Worm (Caenorhabditis elegans): ENCODE data around the gene unc-112.

DNA sequence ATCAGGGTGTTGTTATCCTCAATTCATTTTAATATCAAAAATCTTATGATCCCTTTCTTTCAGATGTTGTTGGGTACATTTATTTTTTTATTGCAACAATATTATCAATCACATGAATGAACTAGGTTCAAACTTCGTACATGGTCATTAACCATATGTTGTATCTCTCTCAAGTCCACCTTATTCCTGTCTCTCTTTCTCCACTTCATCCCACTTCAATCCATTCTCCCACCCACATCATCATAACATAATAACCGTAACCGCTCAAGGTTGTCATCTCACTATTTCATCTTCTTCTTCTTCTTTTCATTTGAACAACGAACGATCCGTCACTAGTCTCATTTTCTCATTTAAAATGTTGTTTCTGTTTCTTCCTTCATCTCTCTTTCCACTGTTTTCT, 29.0 kb upstream of the unc-112 start:
- TF ChIP-seq nhr-28 (tag; optimal IDR thresholded peaks at IDR 0.05) = no peak
- TF ChIP-seq ceh-39 (tag; optimal IDR thresholded peaks at IDR 0.05) = no peak
- TF ChIP-seq unc-62 (GFP tag; optimal IDR thresholded peaks at IDR 0.05) = no peak
- TF ChIP-seq snpc-4 (tag; optimal IDR thresholded peaks at IDR 0.05) = no peak
- TF ChIP-seq nhr-76 (tag; optimal IDR thresholded peaks at IDR 0.05) = no peak
- no peak for TF ChIP-seq nhr-12 (tag; optimal IDR thresholded peaks at IDR 0.05)
- TF ChIP-seq pha-4 (tag; optimal IDR thresholded peaks at IDR 0.05) = no peak
- TF ChIP-seq unc-39 (tag; optimal IDR thresholded peaks at IDR 0.05) = no peak
